Worm (Caenorhabditis elegans): ENCODE results near the gene C50B8.5.

C50B8.5 gene

DNA sequence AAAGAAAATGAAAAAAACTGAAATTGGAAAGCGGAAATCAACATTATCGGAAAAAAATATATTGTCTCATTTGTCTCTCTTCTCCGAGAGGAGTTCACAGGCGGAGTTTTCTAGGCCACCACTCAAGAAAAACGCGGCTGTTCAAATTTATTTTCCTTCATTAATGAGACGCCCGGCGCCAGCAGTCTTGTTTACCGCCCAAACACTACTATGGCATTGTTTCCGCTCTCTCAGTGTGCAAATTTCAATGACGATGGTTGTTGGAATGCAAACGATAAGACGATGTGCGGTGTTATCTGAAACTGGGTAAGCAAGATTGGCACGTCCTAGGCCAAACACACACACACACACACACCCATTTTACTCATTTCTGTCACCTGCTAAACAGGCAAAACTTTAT, 24.0 kb upstream of the C50B8.5 start, which contains the start of gene cav-2:
Gene cav-2, plus strand, starts transcription at position 359 of the 400 bp plus-strand sequence.
- no peak for TF ChIP-seq sox-4 (tag; optimal IDR thresholded peaks at IDR 0.05)
- TF ChIP-seq C08G9.2 (tag; optimal IDR thresholded peaks at IDR 0.05): peak; percentile 97
- TF ChIP-seq pqm-1 (tag; optimal IDR thresholded peaks at IDR 0.05): peak; percentile 86
- TF ChIP-seq hlh-30 (tag; optimal IDR thresholded peaks at IDR 0.05; ENCODE audit: insufficient read depth): no peak
- peak; percentile 68 for TF ChIP-seq zip-5 (tag; optimal IDR thresholded peaks at IDR 0.05)
- TF ChIP-seq C38D4.7 (GFP tag; optimal IDR thresholded peaks at IDR 0.05): no peak
- no peak for TF ChIP-seq pax-1 (tag; optimal IDR thresholded peaks at IDR 0.05)
- TF ChIP-seq ceh-34 (tag; optimal IDR thresholded peaks at IDR 0.05): peak; percentile 46
- TF ChIP-seq che-1 (tag; optimal IDR thresholded peaks at IDR 0.05): no peak
- TF ChIP-seq fax-1 (tag; optimal IDR thresholded peaks at IDR 0.05): peak; percentile 41
- no peak for TF ChIP-seq pag-3 (tag; optimal IDR thresholded peaks at IDR 0.05; ENCODE audit: borderline replicate concordance)
- peak; percentile 63 for TF ChIP-seq ceh-14 (tag; optimal IDR thresholded peaks at IDR 0.05)
- TF ChIP-seq ama-1 (optimal IDR thresholded peaks at IDR 0.05): no peak
- TF ChIP-seq ceh-9 (tag; optimal IDR thresholded peaks at IDR 0.05): no peak
- no peak for TF ChIP-seq ztf-16 (tag; optimal IDR thresholded peaks at IDR 0.05)
- no peak for TF ChIP-seq pha-2 (tag; optimal IDR thresholded peaks at IDR 0.05)
- peak; percentile 80 for TF ChIP-seq mec-3 (tag; optimal IDR thresholded peaks at IDR 0.05; ENCODE audit: borderline replicate concordance)
- TF ChIP-seq elt-2 (tag; optimal IDR thresholded peaks at IDR 0.05): peak; percentile 81
- no peak for TF ChIP-seq Y22D7AL.16 (tag; optimal IDR thresholded peaks at IDR 0.05)
- TF ChIP-seq hlh-15 (tag; optimal IDR thresholded peaks at IDR 0.05): no peak
- no peak for TF ChIP-seq lin-11 (tag; optimal IDR thresholded peaks at IDR 0.05)
- TF ChIP-seq fkh-6 (tag; optimal IDR thresholded peaks at IDR 0.05): peak; percentile 41
- peak; percentile 65 for TF ChIP-seq rnt-1 (tag; optimal IDR thresholded peaks at IDR 0.05)
- TF ChIP-seq tbx-2 (tag; optimal IDR thresholded peaks at IDR 0.05): peak; percentile 66
- no peak for TF ChIP-seq nhr-232 (tag; optimal IDR thresholded peaks at IDR 0.05)
- TF ChIP-seq unc-3 (GFP tag; conservative IDR thresholded peaks at IDR 0.05): no peak
- no peak for TF ChIP-seq unc-3 (tag; optimal IDR thresholded peaks at IDR 0.05)
- TF ChIP-seq unc-55 (GFP tag; optimal IDR thresholded peaks at IDR 0.05): no peak
- TF ChIP-seq ceh-19 (GFP tag; optimal IDR thresholded peaks at IDR 0.05): no peak
- TF ChIP-seq ceh-18 (tag; optimal IDR thresholded peaks at IDR 0.05): peak; percentile 48
- TF ChIP-seq ceh-31 (tag; optimal IDR thresholded peaks at IDR 0.05): peak; percentile 89
- TF ChIP-seq hlh-13 (GFP tag; optimal IDR thresholded peaks at IDR 0.05): no peak
- TF ChIP-seq madf-2 (tag; optimal IDR thresholded peaks at IDR 0.05): no peak
- TF ChIP-seq odd-2 (tag; optimal IDR thresholded peaks at IDR 0.05): no peak
- no peak for TF ChIP-seq gmeb-2 (tag; optimal IDR thresholded peaks at IDR 0.05)
- TF ChIP-seq ets-4 (tag; optimal IDR thresholded peaks at IDR 0.05): peak; percentile 83
- TF ChIP-seq ceh-30 (tag; optimal IDR thresholded peaks at IDR 0.05): no peak
- TF ChIP-seq sdc-2 (tag; optimal IDR thresholded peaks at IDR 0.05): no peak
- no peak for TF ChIP-seq lim-6 (tag; optimal IDR thresholded peaks at IDR 0.05)
- TF ChIP-seq pros-1 (tag; optimal IDR thresholded peaks at IDR 0.05): no peak
- no peak for TF ChIP-seq K09A11.1 (tag; optimal IDR thresholded peaks at IDR 0.05; ENCODE audit: insufficient read depth)
- TF ChIP-seq pat-9 (tag; optimal IDR thresholded peaks at IDR 0.05): no peak
- no peak for TF ChIP-seq hlh-6 (tag; optimal IDR thresholded peaks at IDR 0.05)
- no peak for TF ChIP-seq nhr-11 (tag; optimal IDR thresholded peaks at IDR 0.05)
- TF ChIP-seq tbx-7 (tag; optimal IDR thresholded peaks at IDR 0.05): peak; percentile 86
- no peak for TF ChIP-seq pha-4 (tag; optimal IDR thresholded peaks at IDR 0.05)
- TF ChIP-seq unc-86 (tag; optimal IDR thresholded peaks at IDR 0.05): peak; percentile 12
- no peak for TF ChIP-seq ceh-24 (tag; optimal IDR thresholded peaks at IDR 0.05)
- TF ChIP-seq ceh-6 (GFP tag; optimal IDR thresholded peaks at IDR 0.05): no peak
- peak; percentile 57 for TF ChIP-seq F13H6.1 (tag; optimal IDR thresholded peaks at IDR 0.05)
- TF ChIP-seq unc-42 (tag; optimal IDR thresholded peaks at IDR 0.05): peak; percentile 72
- TF ChIP-seq ref-2 (tag; optimal IDR thresholded peaks at IDR 0.05): peak; percentile 82
- peak; percentile 91 for TF ChIP-seq ceh-2 (tag; optimal IDR thresholded peaks at IDR 0.05)
- TF ChIP-seq dve-1 (tag; optimal IDR thresholded peaks at IDR 0.05): peak; percentile 1
- no peak for TF ChIP-seq ttx-3 (tag; optimal IDR thresholded peaks at IDR 0.05)
